Fruit fly (Drosophila melanogaster): ENCODE data around the gene CG34276.

The CG34276 gene

dm6 chr3R:15920751-15921156 lies 4.7 kb upstream of the CG34276 start, which contains the start of gene Fbxl7:
Gene Fbxl7 (plus strand): TSS chr3R:15920898.
- TF ChIP-seq pan (optimal IDR thresholded peaks at IDR 0.05) (no peak), usp (GFP tag; optimal IDR thresholded peaks at IDR 0.05) (no peak), EcR (GFP tag; optimal IDR thresholded peaks at IDR 0.05) (no peak), CG8478 (optimal IDR thresholded peaks at IDR 0.05) (no peak), psq (optimal IDR thresholded peaks at IDR 0.05) (no peak), Dll (optimal IDR thresholded peaks at IDR 0.05) (no peak)

dm6 chr3R:15921747-15922146 lies 3.7 kb upstream of the CG34276 start:
- TF ChIP-seq CG8478 (optimal IDR thresholded peaks at IDR 0.05): no peak
- no peak for TF ChIP-seq Dll (optimal IDR thresholded peaks at IDR 0.05)
- no peak for TF ChIP-seq pan (optimal IDR thresholded peaks at IDR 0.05)
- no peak for TF ChIP-seq EcR (GFP tag; optimal IDR thresholded peaks at IDR 0.05)
- TF ChIP-seq usp (GFP tag; optimal IDR thresholded peaks at IDR 0.05): no peak
- no peak for TF ChIP-seq psq (optimal IDR thresholded peaks at IDR 0.05)

- TF ChIP-seq usp (GFP tag; optimal IDR thresholded peaks at IDR 0.05): no peak
- TF ChIP-seq CG8478 (optimal IDR thresholded peaks at IDR 0.05): no peak
- no peak for TF ChIP-seq psq (optimal IDR thresholded peaks at IDR 0.05)
- no peak for TF ChIP-seq pan (optimal IDR thresholded peaks at IDR 0.05)
- no peak for TF ChIP-seq Dll (optimal IDR thresholded peaks at IDR 0.05)
- no peak for TF ChIP-seq EcR (GFP tag; optimal IDR thresholded peaks at IDR 0.05)
Observed at dm6 chr3R:15922622-15923574, 2.5 kb upstream of the CG34276 start.

dm6 chr3R:15925939-15926338 lies 510 bp downstream of the CG34276 start:
- TF ChIP-seq usp (GFP tag; optimal IDR thresholded peaks at IDR 0.05) (no peak), Dll (optimal IDR thresholded peaks at IDR 0.05) (no peak), pan (optimal IDR thresholded peaks at IDR 0.05) (no peak), psq (optimal IDR thresholded peaks at IDR 0.05) (no peak), EcR (GFP tag; optimal IDR thresholded peaks at IDR 0.05) (no peak), CG8478 (optimal IDR thresholded peaks at IDR 0.05) (no peak)

- TF ChIP-seq CG8478 (optimal IDR thresholded peaks at IDR 0.05): no peak
- TF ChIP-seq usp (GFP tag; optimal IDR thresholded peaks at IDR 0.05): no peak
- no peak for TF ChIP-seq psq (optimal IDR thresholded peaks at IDR 0.05)
- TF ChIP-seq EcR (GFP tag; optimal IDR thresholded peaks at IDR 0.05): no peak
- TF ChIP-seq Dll (optimal IDR thresholded peaks at IDR 0.05): no peak
- no peak for TF ChIP-seq pan (optimal IDR thresholded peaks at IDR 0.05)
Observed at dm6 chr3R:15927172-15927571, 1.7 kb downstream of the CG34276 start.

- TF ChIP-seq pan (optimal IDR thresholded peaks at IDR 0.05) (no peak), EcR (GFP tag; optimal IDR thresholded peaks at IDR 0.05) (no peak), psq (optimal IDR thresholded peaks at IDR 0.05) (no peak), Dll (optimal IDR thresholded peaks at IDR 0.05) (no peak)
Observed at dm6 chr3R:15928127-15928526, 2.7 kb downstream of the CG34276 start.

dm6 chr3R:15930050-15930449 lies 4.6 kb downstream of the CG34276 start:
- TF ChIP-seq pan (optimal IDR thresholded peaks at IDR 0.05): no peak
- no peak for TF ChIP-seq EcR (GFP tag; optimal IDR thresholded peaks at IDR 0.05)
- no peak for TF ChIP-seq usp (GFP tag; optimal IDR thresholded peaks at IDR 0.05)
- no peak for TF ChIP-seq Dll (optimal IDR thresholded peaks at IDR 0.05)
- no peak for TF ChIP-seq psq (optimal IDR thresholded peaks at IDR 0.05)
- TF ChIP-seq CG8478 (optimal IDR thresholded peaks at IDR 0.05): no peak

dm6 chr3R:15933609-15934232 lies 8.3 kb downstream of the CG34276 start, which contains the start of the genes CG5478 and blp:
Gene CG5478 (minus strand): TSS chr3R:15933734.
Gene blp (plus strand): TSS chr3R:15933847.
- TF ChIP-seq CG8478 (optimal IDR thresholded peaks at IDR 0.05): no peak
- no peak for TF ChIP-seq Dll (optimal IDR thresholded peaks at IDR 0.05)
- TF ChIP-seq usp (GFP tag; optimal IDR thresholded peaks at IDR 0.05): no peak
- TF ChIP-seq EcR (GFP tag; optimal IDR thresholded peaks at IDR 0.05): no peak
- no peak for TF ChIP-seq pan (optimal IDR thresholded peaks at IDR 0.05)
- no peak for TF ChIP-seq psq (optimal IDR thresholded peaks at IDR 0.05)

- TF ChIP-seq EcR (GFP tag; optimal IDR thresholded peaks at IDR 0.05) (no peak), psq (optimal IDR thresholded peaks at IDR 0.05) (no peak), usp (GFP tag; optimal IDR thresholded peaks at IDR 0.05) (no peak), CG8478 (optimal IDR thresholded peaks at IDR 0.05) (no peak), pan (optimal IDR thresholded peaks at IDR 0.05) (no peak)
Observed at dm6 chr3R:15934952-15935351, 9.5 kb downstream of the CG34276 start, which contains the start of gene Sap47. Gene Sap47 (plus strand): TSS chr3R:15935100.

dm6 chr3R:15935538-15935937 lies 10.1 kb downstream of the CG34276 start:
- no peak for TF ChIP-seq usp (GFP tag; optimal IDR thresholded peaks at IDR 0.05)
- TF ChIP-seq psq (optimal IDR thresholded peaks at IDR 0.05): no peak
- no peak for TF ChIP-seq EcR (GFP tag; optimal IDR thresholded peaks at IDR 0.05)
- no peak for TF ChIP-seq Dll (optimal IDR thresholded peaks at IDR 0.05)
- no peak for TF ChIP-seq pan (optimal IDR thresholded peaks at IDR 0.05)
- no peak for TF ChIP-seq CG8478 (optimal IDR thresholded peaks at IDR 0.05)

- no peak for TF ChIP-seq psq (optimal IDR thresholded peaks at IDR 0.05)
- TF ChIP-seq Dll (optimal IDR thresholded peaks at IDR 0.05): peak; percentile 2
Observed at dm6 chr3R:15937708-15938107, 12.3 kb downstream of the CG34276 start.

- TF ChIP-seq usp (GFP tag; optimal IDR thresholded peaks at IDR 0.05) (no peak), pan (optimal IDR thresholded peaks at IDR 0.05) (no peak), psq (optimal IDR thresholded peaks at IDR 0.05) (no peak), EcR (GFP tag; optimal IDR thresholded peaks at IDR 0.05) (no peak), Dll (optimal IDR thresholded peaks at IDR 0.05) (no peak), CG8478 (optimal IDR thresholded peaks at IDR 0.05) (no peak)
Observed at dm6 chr3R:15947605-15948004, 22.2 kb downstream of the CG34276 start.

Data from whole organism.